Worm (Caenorhabditis elegans): ENCODE results near the gene lron-4.

Gene lron-4

DNA sequence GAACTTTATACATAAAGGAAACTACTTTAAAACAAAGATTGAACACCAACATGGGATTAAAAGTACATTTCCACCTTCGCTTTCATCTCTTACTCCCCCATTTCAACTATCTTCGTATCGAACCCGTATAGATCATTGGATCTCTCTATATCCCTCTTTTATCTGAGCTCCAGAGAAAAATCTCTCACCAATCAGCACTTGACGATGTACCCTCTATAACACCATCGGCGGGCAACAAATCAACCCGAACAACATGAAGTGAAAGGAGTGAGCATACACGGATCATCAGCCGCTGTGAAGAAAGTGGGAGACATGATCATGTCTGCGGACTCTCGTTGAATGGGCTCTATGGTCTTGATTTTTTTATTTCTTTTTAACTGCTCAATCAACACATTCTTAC lies 5.5 kb upstream of the lron-4 start:
- TF ChIP-seq ztf-11 (tag; optimal IDR thresholded peaks at IDR 0.05) (no peak), cnd-1 (tag; optimal IDR thresholded peaks at IDR 0.05) (no peak), nhr-76 (tag; optimal IDR thresholded peaks at IDR 0.05) (no peak), unc-120 (tag; optimal IDR thresholded peaks at IDR 0.05; ENCODE audit: poor library complexity, severe bottlenecking) (peak; percentile 79)

DNA sequence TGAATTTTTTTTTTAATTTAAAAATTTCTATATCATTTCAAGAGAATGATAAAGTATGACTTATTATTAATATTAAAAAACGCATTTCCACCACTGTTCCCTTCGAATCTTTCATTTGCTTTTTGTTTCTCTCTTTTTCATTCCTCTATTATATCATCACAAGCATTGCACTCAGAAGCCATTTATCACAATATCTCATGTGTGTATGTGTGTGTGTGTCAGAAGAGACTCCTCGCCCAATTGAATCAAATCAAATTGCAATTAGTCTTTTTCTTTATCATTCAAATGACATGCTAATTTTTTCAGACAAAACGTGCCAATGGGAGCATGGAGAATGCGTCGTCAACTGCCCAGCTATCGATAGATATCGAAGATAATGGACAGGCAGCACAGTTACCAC lies 4.2 kb upstream of the lron-4 start, which contains the start of gene unc-105:
Gene unc-105 (plus strand): TSS at position 301 of the 400 bp plus-strand sequence.
- no peak for TF ChIP-seq ztf-11 (tag; optimal IDR thresholded peaks at IDR 0.05)
- TF ChIP-seq unc-62 (GFP tag; optimal IDR thresholded peaks at IDR 0.05): peak; percentile 26
- TF ChIP-seq bed-3 (GFP tag; optimal IDR thresholded peaks at IDR 0.05): no peak

ce11 chrII:8106921-8107695 lies 4.9 kb downstream of the lron-4 start, which contains the start of the genes chst-1 and C41C4.9:
Gene chst-1 (minus strand): TSS chrII:8106971.
Gene C41C4.9 (plus strand): TSS chrII:8107645.
- peak; percentile 90 for TF ChIP-seq tbx-8 (GFP tag; optimal IDR thresholded peaks at IDR 0.05)
- peak; percentile 80 for TF ChIP-seq unc-62 (GFP tag; optimal IDR thresholded peaks at IDR 0.05)
- TF ChIP-seq cnd-1 (tag; optimal IDR thresholded peaks at IDR 0.05): peak; percentile 97
- no peak for TF ChIP-seq zip-8 (tag; optimal IDR thresholded peaks at IDR 0.05)
- TF ChIP-seq lin-32 (GFP tag; optimal IDR thresholded peaks at IDR 0.05): peak; percentile 97
- TF ChIP-seq nhr-28 (tag; optimal IDR thresholded peaks at IDR 0.05): peak; percentile 35
- TF ChIP-seq elt-1 (tag; optimal IDR thresholded peaks at IDR 0.05; ENCODE audit: borderline replicate concordance, insufficient read depth): no peak
- peak; percentile 91 for TF ChIP-seq bed-3 (GFP tag; optimal IDR thresholded peaks at IDR 0.05)
- TF ChIP-seq ceh-43 (GFP tag; optimal IDR thresholded peaks at IDR 0.05): peak; percentile 90
- TF ChIP-seq unc-120 (tag; optimal IDR thresholded peaks at IDR 0.05; ENCODE audit: poor library complexity, severe bottlenecking): peak; percentile 95
- no peak for TF ChIP-seq snpc-4 (tag; optimal IDR thresholded peaks at IDR 0.05)
- no peak for TF ChIP-seq blmp-1 (tag; optimal IDR thresholded peaks at IDR 0.05)
- TF ChIP-seq elt-3 (tag; optimal IDR thresholded peaks at IDR 0.05): peak; percentile 73
- peak; percentile 87 for TF ChIP-seq flh-1 (GFP tag; optimal IDR thresholded peaks at IDR 0.05)
- no peak for TF ChIP-seq nhr-76 (tag; optimal IDR thresholded peaks at IDR 0.05)
- TF ChIP-seq drap-1 (GFP tag; optimal IDR thresholded peaks at IDR 0.05): peak; percentile 97
- TF ChIP-seq mls-2 (tag; optimal IDR thresholded peaks at IDR 0.05): peak; percentile 97
- TF ChIP-seq mep-1 (tag; optimal IDR thresholded peaks at IDR 0.05): peak; percentile 63
- TF ChIP-seq ceh-39 (tag; optimal IDR thresholded peaks at IDR 0.05): no peak
- TF ChIP-seq mab-5 (tag; optimal IDR thresholded peaks at IDR 0.05): no peak
- TF ChIP-seq ham-2 (GFP tag; optimal IDR thresholded peaks at IDR 0.05): peak; percentile 90
- peak; percentile 94 for TF ChIP-seq M03D4.4 (tag; optimal IDR thresholded peaks at IDR 0.05)
- no peak for TF ChIP-seq nhr-2 (tag; optimal IDR thresholded peaks at IDR 0.05)
- no peak for TF ChIP-seq nhr-237 (tag; optimal IDR thresholded peaks at IDR 0.05)
- TF ChIP-seq pha-4 (tag; optimal IDR thresholded peaks at IDR 0.05): peak; percentile 80
- TF ChIP-seq lsy-2 (tag; optimal IDR thresholded peaks at IDR 0.05): peak; percentile 16
- TF ChIP-seq lin-13 (tag; optimal IDR thresholded peaks at IDR 0.05): peak; percentile 29
- peak; percentile 54 for TF ChIP-seq unc-39 (tag; optimal IDR thresholded peaks at IDR 0.05)
- TF ChIP-seq ces-1 (GFP tag; optimal IDR thresholded peaks at IDR 0.05): no peak
- TF ChIP-seq sptf-1 (tag; optimal IDR thresholded peaks at IDR 0.05): peak; percentile 97
- TF ChIP-seq sem-2 (GFP tag; optimal IDR thresholded peaks at IDR 0.05): peak; percentile 88
- peak; percentile 31 for TF ChIP-seq ztf-11 (tag; optimal IDR thresholded peaks at IDR 0.05)
- peak; percentile 66 for TF ChIP-seq hlh-1 (tag; optimal IDR thresholded peaks at IDR 0.05)
- TF ChIP-seq nhr-12 (tag; optimal IDR thresholded peaks at IDR 0.05): no peak
- TF ChIP-seq ceh-83 (GFP tag; optimal IDR thresholded peaks at IDR 0.05): peak; percentile 96

- no peak for TF ChIP-seq ceh-43 (GFP tag; optimal IDR thresholded peaks at IDR 0.05)
- TF ChIP-seq unc-120 (tag; optimal IDR thresholded peaks at IDR 0.05; ENCODE audit: poor library complexity, severe bottlenecking): peak; percentile 84
- no peak for TF ChIP-seq lin-32 (GFP tag; optimal IDR thresholded peaks at IDR 0.05)
- peak; percentile 91 for TF ChIP-seq hlh-1 (tag; optimal IDR thresholded peaks at IDR 0.05)
- TF ChIP-seq drap-1 (GFP tag; optimal IDR thresholded peaks at IDR 0.05): no peak
- TF ChIP-seq unc-62 (GFP tag; optimal IDR thresholded peaks at IDR 0.05): peak; percentile 4
Measured at ce11 chrII:8104998-8105397, 7.0 kb downstream of the lron-4 start, which contains the start of gene sfxn-5. Gene sfxn-5 (minus strand): TSS chrII:8105052.
